Worm (Caenorhabditis elegans): ENCODE measurements around the gene mlh-1.

DNA sequence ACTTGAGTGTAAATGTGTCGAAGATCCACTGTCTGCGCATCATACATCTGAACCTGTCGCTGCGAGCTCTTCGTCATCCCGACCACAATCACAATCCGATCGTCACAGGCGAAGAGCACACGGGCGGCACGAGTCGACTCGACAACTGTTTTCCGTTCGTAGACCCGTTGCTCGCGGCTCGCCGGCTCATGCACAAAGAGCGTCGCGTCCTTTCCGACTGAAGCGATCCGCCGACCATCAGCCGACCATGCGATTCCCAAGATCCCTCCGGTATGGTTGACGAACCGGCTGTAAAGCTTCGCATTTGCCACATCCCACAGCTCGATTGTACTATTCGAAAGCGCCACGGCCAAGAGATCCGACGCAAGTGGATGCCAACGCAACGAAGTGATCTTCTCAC, 4.1 kb upstream of the mlh-1 start:
- TF ChIP-seq ceh-13 (GFP tag; optimal IDR thresholded peaks at IDR 0.05) (no peak), ceh-36 (tag; optimal IDR thresholded peaks at IDR 0.05) (no peak), hmbx-1 (tag; optimal IDR thresholded peaks at IDR 0.05) (no peak), ama-1 (optimal IDR thresholded peaks at IDR 0.05) (no peak), tbx-37 (GFP tag; conservative IDR thresholded peaks at IDR 0.05) (no peak), hmg-4 (GFP tag; optimal IDR thresholded peaks at IDR 0.05) (no peak), F13C5.2 (tag; optimal IDR thresholded peaks at IDR 0.05) (no peak), scrt-1 (GFP tag; IDR thresholded peaks at IDR 0.05) (no peak), hnd-1 (tag; optimal IDR thresholded peaks at IDR 0.05) (no peak)

Measured in whole organism, early embryonic.